Worm (Caenorhabditis elegans) whole organism, early embryonic: ENCODE measurements around the gene nspc-10.

ENCODE experiments used
- B0310.2 ChIP-seq: sonication (generic microtip); optimal IDR thresholded peaks from 2 replicates; lab custom pipeline; 2016; ENCODE audit warnings: mild to moderate bottlenecking, missing genetic modification characterization, missing compliant biosample characterization
- F13C5.2 ChIP-seq: sonication (generic microtip); optimal IDR thresholded peaks from 2 replicates; lab custom pipeline; 2017; ENCODE audit warnings: mild to moderate bottlenecking, missing genetic modification characterization, inconsistent platforms, missing compliant biosample characterization
- aly-1 ChIP-seq: sonication (generic microtip); optimal IDR thresholded peaks from 2 replicates; lab custom pipeline; 2016; ENCODE audit warnings: missing genetic modification characterization, missing compliant biosample characterization
- ama-1 ChIP-seq: fragments of 150-350 bp; optimal IDR thresholded peaks from 2 replicates; lab custom pipeline; 2014
- ceh-36 ChIP-seq: sonication (generic microtip); optimal IDR thresholded peaks from 2 replicates; lab custom pipeline; 2016; ENCODE audit warnings: missing genetic modification characterization, inconsistent platforms, missing compliant biosample characterization
- flt-1 ChIP-seq: fragments of 200-800 bp; sonication (Bioruptor generic); IDR thresholded peaks from 2 replicates; pipeline ENCODE4 v1.3.6; 2022; ENCODE audit warnings: missing genetic modification characterization, missing compliant biosample characterization
- hmg-4 ChIP-seq: fragments of 200-800 bp; sonication (Bioruptor generic); optimal IDR thresholded peaks from 2 replicates; lab custom pipeline; 2018; ENCODE audit warnings: mild to moderate bottlenecking, missing genetic modification characterization, missing compliant biosample characterization
- hnd-1 ChIP-seq: sonication (generic microtip); optimal IDR thresholded peaks from 2 replicates; lab custom pipeline; 2016; ENCODE audit warnings: missing genetic modification characterization, missing compliant biosample characterization
- pes-1 ChIP-seq: fragments of 200-800 bp; sonication (Bioruptor generic); IDR thresholded peaks from 2 replicates; pipeline ENCODE4 v1.3.6; 2022; ENCODE audit warnings: missing genetic modification reagents, missing genetic modification characterization, missing compliant biosample characterization
- sea-1 ChIP-seq: fragments of 200-800 bp; sonication (Bioruptor generic); conservative IDR thresholded peaks from 2 replicates; pipeline ENCODE4 v1.3.6; 2022; ENCODE audit warnings: missing genetic modification characterization, missing compliant biosample characterization
- tbx-11 ChIP-seq: fragments of 200-800 bp; sonication (Bioruptor generic); IDR thresholded peaks from 2 replicates; pipeline ENCODE4 v1.3.6; 2022; ENCODE audit warnings: missing genetic modification characterization, missing compliant biosample characterization
- tbx-37 ChIP-seq: fragments of 200-800 bp; sonication (Bioruptor generic); conservative IDR thresholded peaks from 2 replicates; pipeline ENCODE4 v1.3.6; 2022; ENCODE audit warnings: missing genetic modification reagents, missing genetic modification characterization, missing compliant biosample characterization
- tra-4 ChIP-seq: sonication (generic microtip); optimal IDR thresholded peaks from 2 replicates; lab custom pipeline; 2017; ENCODE audit warnings: missing genetic modification characterization, missing compliant biosample characterization

ce11 chrX:12294263-12294662 is 49.1 kb upstream of the nspc-10 start, which contains the start of gene W06D11.1:
- TF ChIP-seq hnd-1 (tag; lab: Kevin White, UChicago) (no peak), ama-1 (lab: Kevin White, UChicago) (no peak), F13C5.2 (tag; lab: Kevin White, UChicago) (no peak), hmg-4 (no peak), tra-4 (tag; lab: Kevin White, UChicago) (no peak), sea-1 (no peak), tbx-37 (GFP tag; lab: Robert Waterston, UW) (no peak), pes-1 (GFP tag; lab: Robert Waterston, UW) (no peak), aly-1 (tag; lab: Kevin White, UChicago) (no peak), B0310.2 (no peak), flt-1 (GFP tag; lab: Robert Waterston, UW) (no peak), tbx-11 (GFP tag; lab: Robert Waterston, UW) (no peak), ceh-36 (tag; lab: Kevin White, UChicago) (no peak)
